Worm (Caenorhabditis elegans): Measurements from ENCODE around the gene C01G6.9.

DNA sequence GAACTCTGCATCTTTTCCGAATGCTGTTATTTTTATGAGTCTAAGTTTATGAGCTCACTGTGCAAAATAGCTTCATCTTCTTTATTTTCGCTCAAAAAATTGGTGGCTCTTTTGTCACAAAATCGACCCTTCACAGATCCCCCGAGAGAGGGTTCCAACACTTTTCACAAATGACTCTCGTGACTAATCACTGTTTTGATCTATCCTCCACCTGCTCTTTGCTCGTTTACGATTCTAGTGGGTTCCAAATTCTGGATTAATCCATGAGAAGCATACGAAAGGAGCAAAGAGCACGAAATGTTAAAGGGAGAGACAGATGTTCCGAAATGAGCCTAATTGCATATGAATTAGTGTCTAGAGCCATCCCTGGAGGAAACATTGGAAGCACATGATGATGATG is 34.2 kb downstream of the C01G6.9 start:
- TF ChIP-seq aly-2 (tag; optimal IDR thresholded peaks at IDR 0.05) (no peak), elt-1 (tag; optimal IDR thresholded peaks at IDR 0.05) (no peak), nhr-28 (tag; optimal IDR thresholded peaks at IDR 0.05) (no peak), nhr-237 (tag; optimal IDR thresholded peaks at IDR 0.05) (no peak), ceh-82 (tag; optimal IDR thresholded peaks at IDR 0.05) (no peak), elt-3 (tag; optimal IDR thresholded peaks at IDR 0.05) (no peak), ztf-11 (tag; optimal IDR thresholded peaks at IDR 0.05) (no peak), ama-1 (optimal IDR thresholded peaks at IDR 0.05) (no peak)

All from whole organism, L3 larva.